Worm (Caenorhabditis elegans) whole organism, young adult: ENCODE data around the gene flp-34.

Experiments
- B0035.1 ChIP-seq: sonication (generic microtip); optimal IDR thresholded peaks from 2 replicates; lab custom pipeline; 2016; ENCODE audit warnings: missing genetic modification characterization, mild to moderate bottlenecking, missing compliant biosample characterization, missing genotype, missing genetic modification reagents
- B0336.3 ChIP-seq: fragments of 200-800 bp; sonication (Bioruptor generic); IDR thresholded peaks from 2 replicates; pipeline ENCODE4 v1.3.6; 2022; ENCODE audit warnings: missing genetic modification characterization, missing compliant biosample characterization
- F37B4.10 ChIP-seq: fragments of 200-800 bp; sonication (Bioruptor generic); IDR thresholded peaks from 2 replicates; pipeline ENCODE4 v1.3.6; 2022; ENCODE audit warnings: missing genetic modification characterization, missing compliant biosample characterization
- F49E8.2 ChIP-seq: sonication (generic microtip); optimal IDR thresholded peaks from 3 replicates; lab custom pipeline; 2017; ENCODE audit warnings: missing genetic modification characterization, mild to moderate bottlenecking, missing compliant biosample characterization, antibody characterized with exemption, moderate library complexity; ENCODE audit not compliant: insufficient read depth
- F52B5.7 ChIP-seq: sonication (generic microtip); optimal IDR thresholded peaks from 2 replicates; lab custom pipeline; 2016; ENCODE audit warnings: mild to moderate bottlenecking, missing genetic modification characterization, missing compliant biosample characterization
- T07F8.4 ChIP-seq: sonication (generic microtip); optimal IDR thresholded peaks from 2 replicates; lab custom pipeline; 2016; ENCODE audit warnings: mild to moderate bottlenecking, missing genetic modification characterization, moderate library complexity, missing compliant biosample characterization
- Y53F4B.3 ChIP-seq: fragments of 200-800 bp; sonication (Bioruptor generic); IDR thresholded peaks from 2 replicates; pipeline ENCODE4 v1.3.6; 2022; ENCODE audit warnings: missing genetic modification reagents, missing genetic modification characterization, missing compliant biosample characterization
- Y95B8A.8 ChIP-seq: fragments of 200-800 bp; sonication (Bioruptor generic); IDR thresholded peaks from 2 replicates; pipeline ENCODE4 v1.3.6; 2022; ENCODE audit warnings: missing genetic modification reagents, missing genetic modification characterization, missing compliant biosample characterization
- aptf-3 ChIP-seq: fragments of 200-800 bp; sonication (Bioruptor generic); IDR thresholded peaks from 2 replicates; pipeline ENCODE4 v1.3.6; 2022; ENCODE audit warnings: missing genetic modification characterization, missing compliant biosample characterization
- atf-7 ChIP-seq: sonication (generic microtip); optimal IDR thresholded peaks from 2 replicates; lab custom pipeline; 2017; ENCODE audit warnings: mild to moderate bottlenecking, missing genetic modification characterization, missing compliant biosample characterization
- ceh-27 ChIP-seq: fragments of 200-800 bp; sonication (Bioruptor generic); optimal IDR thresholded peaks from 2 replicates; lab custom pipeline; 2018; ENCODE audit warnings: mild to moderate bottlenecking, missing genetic modification characterization, moderate library complexity, missing compliant biosample characterization
- ceh-40 ChIP-seq: fragments of 200-800 bp; sonication (Bioruptor generic); IDR thresholded peaks from 2 replicates; pipeline ENCODE4 v1.3.6; 2022; ENCODE audit warnings: missing genetic modification characterization, missing compliant biosample characterization
- ceh-58 ChIP-seq: fragments of 200-800 bp; sonication (Bioruptor generic); IDR thresholded peaks from 2 replicates; pipeline ENCODE4 v1.3.6; 2022; ENCODE audit warnings: missing genetic modification characterization, missing compliant biosample characterization
- chd-7 ChIP-seq: sonication (generic microtip); optimal IDR thresholded peaks from 2 replicates; lab custom pipeline; 2016; ENCODE audit warnings: mild to moderate bottlenecking, missing genetic modification characterization, moderate library complexity, missing compliant biosample characterization
- dox-1 ChIP-seq: fragments of 200-800 bp; sonication (Bioruptor generic); IDR thresholded peaks from 2 replicates; pipeline ENCODE4 v1.3.6; 2022; ENCODE audit warnings: missing genetic modification reagents, missing genetic modification characterization, missing compliant biosample characterization
- dpff-1 ChIP-seq: sonication (generic microtip); optimal IDR thresholded peaks from 2 replicates; lab custom pipeline; 2017; ENCODE audit warnings: mild to moderate bottlenecking, missing genetic modification characterization, missing compliant biosample characterization
- efl-1 ChIP-seq: fragments of 150-350 bp; optimal IDR thresholded peaks from 2 replicates; lab custom pipeline; 2014; ENCODE audit warnings: missing biosample characterization, missing genetic modification reagents, missing genetic modification characterization
- egrh-3 ChIP-seq: fragments of 200-800 bp; sonication (Bioruptor generic); IDR thresholded peaks from 2 replicates; pipeline ENCODE4 v1.3.6; 2022; ENCODE audit warnings: missing genetic modification reagents, missing genetic modification characterization, missing compliant biosample characterization
- gei-17 ChIP-seq: fragments of 200-800 bp; sonication (Bioruptor generic); optimal IDR thresholded peaks from 2 replicates; lab custom pipeline; 2018; ENCODE audit warnings: mild to moderate bottlenecking, missing genetic modification characterization, missing compliant biosample characterization
- hmg-20 ChIP-seq: fragments of 200-800 bp; sonication (Bioruptor generic); IDR thresholded peaks from 2 replicates; pipeline ENCODE4 v1.3.6; 2022; ENCODE audit warnings: missing genetic modification reagents, missing genetic modification characterization, missing compliant biosample characterization
- let-526 ChIP-seq: fragments of 200-800 bp; sonication (Bioruptor generic); IDR thresholded peaks from 2 replicates; pipeline ENCODE4 v1.3.6; 2022; ENCODE audit warnings: missing genetic modification reagents, missing genetic modification characterization, missing compliant biosample characterization
- lin-40 ChIP-seq: sonication (generic microtip); optimal IDR thresholded peaks from 2 replicates; lab custom pipeline; 2016; ENCODE audit warnings: missing genetic modification characterization, mild to moderate bottlenecking, missing compliant biosample characterization, missing genotype, missing genetic modification reagents
- mcd-1 ChIP-seq: fragments of 200-800 bp; sonication (Bioruptor generic); IDR thresholded peaks from 2 replicates; pipeline ENCODE4 v1.3.6; 2022; ENCODE audit warnings: missing genetic modification reagents, missing genetic modification characterization, missing compliant biosample characterization
- mes-4 ChIP-seq: sonication (generic microtip); optimal IDR thresholded peaks from 2 replicates; lab custom pipeline; 2016; ENCODE audit warnings: missing genotype, missing genetic modification characterization, missing compliant biosample characterization
- nfyb-1 ChIP-seq: fragments of 200-800 bp; sonication (Bioruptor generic); IDR thresholded peaks from 2 replicates; pipeline ENCODE4 v1.3.6; 2022; ENCODE audit warnings: missing genetic modification reagents, missing genetic modification characterization, missing compliant biosample characterization
- nhr-27 ChIP-seq: fragments of 200-800 bp; sonication (Bioruptor generic); optimal IDR thresholded peaks from 2 replicates; lab custom pipeline; 2018; ENCODE audit warnings: mild to moderate bottlenecking, missing genetic modification characterization, moderate library complexity, missing compliant biosample characterization
- nhr-80 ChIP-seq: sonication (generic microtip); optimal IDR thresholded peaks from 2 replicates; lab custom pipeline; 2016; ENCODE audit warnings: missing genetic modification characterization, missing compliant biosample characterization
- repo-1 ChIP-seq: sonication (generic microtip); optimal IDR thresholded peaks from 2 replicates; lab custom pipeline; 2017; ENCODE audit warnings: mild to moderate bottlenecking, missing genetic modification characterization, missing compliant biosample characterization
- sdz-38 ChIP-seq: sonication (generic microtip); optimal IDR thresholded peaks from 2 replicates; lab custom pipeline; 2016; ENCODE audit warnings: missing genotype, missing genetic modification characterization, missing compliant biosample characterization
- snpc-4 ChIP-seq, 5 experiments: fragments of 150-350 bp in 1 of 5; sonication (generic microtip) in 4 of 5; optimal IDR thresholded peaks; 2 replicates each; lab custom pipeline; 2014 to 2018; ENCODE audit warnings: missing genetic modification characterization in 5 of 5, missing biosample characterization in 3 of 5, antibody characterized with exemption in 2 of 5, mild to moderate bottlenecking in 2 of 5, missing compliant biosample characterization in 2 of 5, missing genotype in 2 of 5, moderate library complexity in 2 of 5, missing genetic modification reagents in 1 of 5
- tbp1 ChIP-seq: fragments of 200-800 bp; sonication (Bioruptor generic); optimal IDR thresholded peaks from 2 replicates; lab custom pipeline; 2018; ENCODE audit warnings: mild to moderate bottlenecking, missing genetic modification characterization, missing compliant biosample characterization
- zfh-2 ChIP-seq: fragments of 200-800 bp; sonication (Bioruptor generic); conservative IDR thresholded peaks from 2 replicates; pipeline ENCODE4 v1.3.6; 2022; ENCODE audit warnings: missing genetic modification reagents, missing genetic modification characterization, missing compliant biosample characterization
- ztf-22 ChIP-seq: fragments of 200-800 bp; sonication (Bioruptor generic); optimal IDR thresholded peaks from 2 replicates; lab custom pipeline; 2018; ENCODE audit warnings: mild to moderate bottlenecking, missing genetic modification characterization, moderate library complexity, missing compliant biosample characterization
- ztf-25 ChIP-seq: fragments of 200-800 bp; sonication (Bioruptor generic); IDR thresholded peaks from 2 replicates; pipeline ENCODE4 v1.3.6; 2022; ENCODE audit warnings: missing genetic modification reagents, missing genetic modification characterization, missing compliant biosample characterization

The flp-34 gene

DNA sequence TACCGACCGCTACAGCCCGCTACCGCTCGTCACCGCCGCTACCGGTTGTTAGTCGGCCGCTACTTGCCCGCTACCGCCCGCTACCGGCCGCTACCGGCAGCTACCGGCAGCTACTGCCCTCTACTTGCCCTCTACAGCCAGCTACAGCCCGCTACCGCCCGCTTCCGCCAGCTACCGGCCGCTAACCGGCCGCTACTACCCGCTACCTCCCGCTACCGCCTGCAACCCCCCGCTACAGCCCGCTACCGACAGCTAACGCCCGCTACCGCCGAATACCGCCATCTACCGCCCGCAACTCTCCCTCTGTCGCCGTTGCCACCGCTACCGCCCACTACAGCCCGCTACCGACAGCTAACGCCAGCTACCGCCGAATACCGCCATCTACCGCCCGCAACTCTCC is 11.7 kb downstream of the flp-34 start:
- TF ChIP-seq ztf-22 (GFP tag; lab: Kevin White, UChicago) (no peak), hmg-20 (no peak), ceh-27 (GFP tag; lab: Kevin White, UChicago) (peak; percentile 6), T07F8.4 (tag; lab: Kevin White, UChicago) (no peak), zfh-2 (GFP tag; lab: Robert Waterston, UW) (peak; percentile 79), ztf-25 (GFP tag; lab: Robert Waterston, UW) (peak; percentile 56; the same call in 1 of the 2 replicates), F52B5.7 (tag; lab: Kevin White, UChicago) (peak; percentile 1), gei-17 (GFP tag; lab: Kevin White, UChicago) (no peak), Y95B8A.8 (GFP tag; lab: Robert Waterston, UW) (0 out of 2 replicates have a peak, but pooled peaks have one; percentile 44), nhr-80 (tag; lab: Kevin White, UChicago) (no peak), mcd-1 (GFP tag; lab: Robert Waterston, UW) (0 out of 2 replicates have a peak, but pooled peaks have one; percentile 24), egrh-3 (GFP tag; lab: Robert Waterston, UW) (peak; percentile 96), chd-7 (tag; lab: Kevin White, UChicago) (peak; percentile 4)

DNA sequence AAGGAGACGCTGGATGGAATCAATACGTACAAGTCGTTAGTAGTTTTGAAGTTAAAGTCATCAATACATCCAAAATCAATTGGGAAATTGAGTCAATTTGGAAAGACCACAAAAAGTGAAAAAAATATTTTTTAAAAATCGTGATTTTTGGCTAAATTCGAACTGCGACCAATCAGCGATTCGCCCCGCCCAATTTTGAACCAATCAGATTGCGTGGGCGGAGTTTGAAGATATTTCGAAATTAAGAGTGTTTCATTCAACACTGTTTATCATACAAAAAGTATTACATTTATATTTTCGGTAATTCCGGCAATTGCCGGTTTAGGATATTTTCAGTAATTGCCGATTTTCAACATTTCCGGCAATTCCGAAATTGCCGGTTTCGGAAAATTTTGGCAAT is 16.0 kb downstream of the flp-34 start:
- TF ChIP-seq T07F8.4 (tag; lab: Kevin White, UChicago) = no peak
- TF ChIP-seq lin-40 (tag; lab: Kevin White, UChicago) = no peak
- no peak for TF ChIP-seq sdz-38 (tag; lab: Kevin White, UChicago)
- TF ChIP-seq nfyb-1 (GFP tag; lab: Robert Waterston, UW) = peak; percentile 77
- TF ChIP-seq tbp1 (GFP tag; lab: Kevin White, UChicago) = no peak
- TF ChIP-seq snpc-4 (GFP tag; optimal IDR thresholded peaks at IDR 0.05; lab: Kevin White, UChicago) = no peak
- TF ChIP-seq snpc-4 (tag; optimal IDR thresholded peaks at IDR 0.05; lab: Kevin White, UChicago) = no peak
- TF ChIP-seq Y53F4B.3 (GFP tag; lab: Robert Waterston, UW) = no peak
- no peak for TF ChIP-seq F37B4.10 (GFP tag; lab: Robert Waterston, UW)
- TF ChIP-seq, all 124 proteins: peak for 1

DNA sequence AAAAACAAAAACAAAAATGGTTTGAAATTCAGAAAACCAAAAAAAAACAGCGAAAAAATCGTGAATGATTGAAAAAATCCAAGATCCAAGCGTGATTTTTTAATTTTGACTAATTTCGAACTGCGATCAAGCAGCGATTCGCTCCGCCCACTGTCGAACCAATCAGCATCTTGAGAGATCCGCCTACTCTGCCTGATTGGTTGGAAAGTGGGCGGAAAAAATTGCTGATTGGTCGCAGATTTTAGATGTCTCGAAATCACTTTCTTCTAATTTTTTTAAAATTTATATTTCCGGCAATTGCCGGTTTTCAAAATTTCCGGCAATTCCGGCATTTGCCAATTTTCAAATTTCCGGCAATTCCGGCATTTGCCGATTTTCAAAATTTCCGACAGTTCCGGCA is 18.0 kb downstream of the flp-34 start:
- TF ChIP-seq nfyb-1 (GFP tag; lab: Robert Waterston, UW) = 0 out of 2 replicates have a peak, but pooled peaks have one; percentile 55
- no peak for TF ChIP-seq hmg-20
- TF ChIP-seq dox-1 (GFP tag; lab: Robert Waterston, UW) = no peak

DNA sequence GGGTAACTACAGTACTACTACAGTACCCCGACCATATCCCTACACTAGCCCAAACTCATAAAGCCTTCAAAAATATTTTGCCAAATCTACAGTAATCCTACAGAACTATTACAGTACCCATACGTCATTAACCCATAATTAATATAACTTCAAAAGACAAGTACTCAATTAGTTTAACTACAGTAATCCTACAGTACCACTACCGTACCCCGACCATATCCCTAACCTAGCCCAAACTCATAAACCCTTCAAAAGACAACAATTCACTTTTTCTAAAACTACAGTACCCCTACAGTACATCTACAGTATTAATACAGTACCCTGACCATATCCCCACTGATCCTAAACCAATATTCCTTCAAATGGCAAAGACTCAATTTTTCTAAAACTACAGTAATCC is 19.6 kb downstream of the flp-34 start:
- TF ChIP-seq F49E8.2 (tag; lab: Kevin White, UChicago) (no peak), let-526 (GFP tag; lab: Robert Waterston, UW) (no peak), ceh-40 (GFP tag; lab: Robert Waterston, UW) (no peak), B0035.1 (tag; lab: Kevin White, UChicago) (no peak), nhr-80 (tag; lab: Kevin White, UChicago) (no peak), efl-1 (GFP tag; lab: Kevin White, UChicago) (no peak), atf-7 (tag; lab: Kevin White, UChicago) (no peak), ceh-58 (no peak), hmg-20 (no peak), F52B5.7 (tag; lab: Kevin White, UChicago) (no peak), snpc-4 (GFP tag; optimal IDR thresholded peaks at IDR 0.05; lab: Kevin White, UChicago) (no peak), snpc-4 (tag; optimal IDR thresholded peaks at IDR 0.05; lab: Kevin White, UChicago) (no peak), mcd-1 (GFP tag; lab: Robert Waterston, UW) (no peak)

DNA sequence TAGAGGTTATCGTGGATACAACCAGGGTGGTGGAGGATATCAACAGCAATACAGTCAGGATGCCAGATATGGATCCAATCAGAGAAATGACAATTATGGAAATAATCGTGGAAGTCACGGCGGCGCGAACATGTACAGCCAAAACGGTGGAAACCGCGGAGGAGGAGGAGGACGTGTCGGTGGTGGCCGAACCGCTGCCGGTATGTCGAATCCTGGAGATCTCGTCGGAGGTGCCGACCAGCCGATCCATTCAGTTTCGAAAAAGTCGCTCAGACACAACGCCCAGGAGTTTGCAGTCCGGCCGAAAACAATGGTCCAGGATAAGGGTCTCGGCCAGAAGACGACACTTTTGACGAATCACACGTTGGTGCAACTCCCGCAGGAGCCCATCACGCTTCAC is 24.2 kb downstream of the flp-34 start:
- no peak for TF ChIP-seq B0336.3 (GFP tag; lab: Robert Waterston, UW)
- TF ChIP-seq aptf-3 (GFP tag; lab: Robert Waterston, UW) = no peak
- no peak; the same call in 1 of the 2 replicates for TF ChIP-seq egrh-3 (GFP tag; lab: Robert Waterston, UW)
- TF ChIP-seq nhr-27 = no peak
- TF ChIP-seq zfh-2 (GFP tag; lab: Robert Waterston, UW) = peak; percentile 74
- no peak for TF ChIP-seq mes-4 (tag; lab: Kevin White, UChicago)
- TF ChIP-seq repo-1 (tag; lab: Kevin White, UChicago) = no peak
- no peak for TF ChIP-seq ztf-22 (GFP tag; lab: Kevin White, UChicago)
- TF ChIP-seq dpff-1 (tag; lab: Kevin White, UChicago) = no peak
